Worm (Caenorhabditis elegans): ENCODE data around the gene zipt-7.1.

DNA sequence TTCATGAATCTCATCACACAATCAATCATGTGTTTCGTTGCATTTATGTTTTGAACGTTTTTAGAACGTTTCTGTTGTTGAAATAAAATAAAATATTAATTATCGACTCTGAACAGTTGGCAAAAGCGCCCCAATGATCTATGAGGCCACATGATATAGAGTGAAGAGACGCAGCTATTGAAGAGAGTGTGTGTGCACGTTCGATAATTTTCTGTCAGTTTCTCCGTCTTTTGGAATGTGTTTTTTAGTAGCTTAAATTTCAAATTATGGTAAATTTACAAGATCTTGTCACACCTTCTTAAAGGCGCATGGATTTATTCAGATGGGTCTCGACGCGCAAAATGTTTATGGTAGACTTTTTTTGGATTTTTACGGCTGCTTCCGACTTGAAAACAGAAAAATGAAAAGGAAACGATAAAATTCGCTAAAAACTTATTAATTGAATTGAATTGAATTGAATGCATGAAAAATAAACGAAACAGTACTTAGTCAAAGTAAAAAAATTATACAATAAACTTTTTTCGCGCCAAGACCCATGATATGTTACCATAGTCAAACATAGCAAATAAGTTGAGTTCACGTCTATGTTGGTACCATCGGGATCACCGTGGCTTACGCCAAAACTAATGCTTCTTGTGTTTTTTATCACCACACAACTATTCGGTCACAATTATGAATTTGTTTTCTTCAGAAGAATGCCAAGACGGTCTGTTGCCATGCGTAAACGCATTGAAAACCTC, 45.8 kb upstream of the zipt-7.1 start, which contains the start of gene C49C3.15:
- no peak for TF ChIP-seq jun-1 (tag; optimal IDR thresholded peaks at IDR 0.05)
- TF ChIP-seq zag-1 (tag; optimal IDR thresholded peaks at IDR 0.05), result no peak
- no peak for TF ChIP-seq fos-1 (tag; optimal IDR thresholded peaks at IDR 0.05)
- no peak for TF ChIP-seq nhr-28 (tag; optimal IDR thresholded peaks at IDR 0.05)
- no peak for TF ChIP-seq lin-39 (tag; optimal IDR thresholded peaks at IDR 0.05)
- no peak for TF ChIP-seq ceh-90 (tag; optimal IDR thresholded peaks at IDR 0.05)
- TF ChIP-seq pqm-1 (tag; optimal IDR thresholded peaks at IDR 0.05), result no peak
